Worm (Caenorhabditis elegans) whole organism, L1 larva: ENCODE data around the gene T28F3.9.

Experiments
- F16B12.6 ChIP-seq: fragments of 150-350 bp; optimal IDR thresholded peaks from 2 replicates; lab custom pipeline; 2014; ENCODE audit warnings: missing biosample characterization, missing genetic modification characterization
- Y116A8C.19 ChIP-seq: sonication (generic microtip); optimal IDR thresholded peaks from 2 replicates; lab custom pipeline; 2016; ENCODE audit warnings: missing compliant biosample characterization, missing genetic modification characterization, borderline replicate concordance
- aha-1 ChIP-seq: fragments of 150-350 bp; optimal IDR thresholded peaks from 2 replicates; lab custom pipeline; 2014; ENCODE audit warnings: missing biosample characterization, missing genetic modification characterization
- alr-1 ChIP-seq: fragments of 200-800 bp; sonication (Bioruptor generic); optimal IDR thresholded peaks from 2 replicates; lab custom pipeline; 2018; ENCODE audit warnings: borderline replicate concordance, mild to moderate bottlenecking, missing genetic modification characterization, missing compliant biosample characterization
- aly-2 ChIP-seq: fragments of 150-350 bp; optimal IDR thresholded peaks from 2 replicates; lab custom pipeline; 2014; ENCODE audit warnings: missing biosample characterization, missing genetic modification characterization
- ama-1 ChIP-seq: fragments of 150-350 bp; optimal IDR thresholded peaks from 2 replicates; lab custom pipeline; 2014
- blmp-1 ChIP-seq: fragments of 150-350 bp; optimal IDR thresholded peaks from 2 replicates; lab custom pipeline; 2014; ENCODE audit warnings: missing biosample characterization, missing genetic modification characterization
- ceh-82 ChIP-seq, 3 experiments: fragments of 150-350 bp in 1 of 3; sonication (generic microtip) in 2 of 3; optimal IDR thresholded peaks; 2 replicates each; lab custom pipeline; 2014 to 2017; ENCODE audit warnings: missing biosample characterization in 3 of 3, missing genetic modification characterization in 3 of 3
- efl-1 ChIP-seq, 4 experiments: fragments of 150-350 bp; optimal IDR thresholded peaks in 3 of 4; peaks in 1 of 4; 1 replicate in 1 of 4; 2 replicates in 3 of 4; lab custom pipeline; 2014; ENCODE audit warnings: missing biosample characterization in 2 of 4, missing genetic modification characterization in 2 of 4, missing genetic modification reagents in 2 of 4
- efl-3 ChIP-seq: fragments of 200-800 bp; sonication (Bioruptor generic); optimal IDR thresholded peaks from 2 replicates; lab custom pipeline; 2018; ENCODE audit warnings: mild to moderate bottlenecking, missing genetic modification characterization, missing compliant biosample characterization
- ets-5 ChIP-seq: fragments of 200-800 bp; sonication (Bioruptor generic); IDR thresholded peaks from 2 replicates; pipeline ENCODE4 v1.3.6; 2022; ENCODE audit warnings: missing genetic modification characterization, missing compliant biosample characterization
- fkh-10 ChIP-seq: sonication (generic microtip); optimal IDR thresholded peaks from 2 replicates; lab custom pipeline; 2017; ENCODE audit warnings: missing biosample characterization, missing genetic modification reagents, missing genetic modification characterization
- fkh-4 ChIP-seq: sonication (generic microtip); optimal IDR thresholded peaks from 2 replicates; lab custom pipeline; 2016; ENCODE audit warnings: missing compliant biosample characterization, missing genetic modification characterization, borderline replicate concordance
- fkh-8 ChIP-seq: sonication (generic microtip); optimal IDR thresholded peaks from 2 replicates; lab custom pipeline; 2016; ENCODE audit warnings: mild to moderate bottlenecking, missing genetic modification characterization, missing compliant biosample characterization
- fos-1 ChIP-seq: fragments of 150-350 bp; optimal IDR thresholded peaks from 2 replicates; lab custom pipeline; 2014; ENCODE audit warnings: missing biosample characterization, missing genetic modification characterization
- grh-1 ChIP-seq: fragments of 200-800 bp; sonication (Bioruptor generic); IDR thresholded peaks from 2 replicates; pipeline ENCODE4 v1.3.6; 2022; ENCODE audit warnings: missing genetic modification reagents, missing genetic modification characterization, missing compliant biosample characterization
- jun-1 ChIP-seq: fragments of 150-350 bp; optimal IDR thresholded peaks from 2 replicates; lab custom pipeline; 2014; ENCODE audit warnings: missing biosample characterization, missing genetic modification reagents, missing genetic modification characterization
- lin-13 ChIP-seq: fragments of 150-350 bp; optimal IDR thresholded peaks from 2 replicates; lab custom pipeline; 2014; ENCODE audit warnings: missing biosample characterization, missing genetic modification reagents, missing genetic modification characterization
- lin-14 ChIP-seq: fragments of 200-800 bp; sonication (Bioruptor generic); optimal IDR thresholded peaks from 2 replicates; lab custom pipeline; 2018; ENCODE audit warnings: mild to moderate bottlenecking, missing genetic modification characterization, moderate library complexity, missing compliant biosample characterization
- mab-9 ChIP-seq: fragments of 200-800 bp; sonication (Bioruptor generic); IDR thresholded peaks from 2 replicates; pipeline ENCODE4 v1.3.6; 2022; ENCODE audit warnings: missing genetic modification reagents, missing genetic modification characterization, missing compliant biosample characterization
- mdl-1 ChIP-seq, 2 experiments: fragments of 150-350 bp; optimal IDR thresholded peaks; 2 replicates each; lab custom pipeline; 2014 to 2017; ENCODE audit warnings: missing biosample characterization in 2 of 2, missing genetic modification characterization in 2 of 2, inconsistent platforms in 1 of 2
- mep-1 ChIP-seq: fragments of 150-350 bp; optimal IDR thresholded peaks from 2 replicates; lab custom pipeline; 2014; ENCODE audit warnings: missing biosample characterization, missing genetic modification characterization
- nhr-12 ChIP-seq: sonication (generic microtip); optimal IDR thresholded peaks from 2 replicates; lab custom pipeline; 2017; ENCODE audit warnings: missing biosample characterization, missing genetic modification characterization
- nhr-20 ChIP-seq: sonication (generic microtip); optimal IDR thresholded peaks from 2 replicates; lab custom pipeline; 2016; ENCODE audit warnings: mild to moderate bottlenecking, missing genetic modification characterization, missing compliant biosample characterization
- nhr-237 ChIP-seq: fragments of 150-350 bp; optimal IDR thresholded peaks from 2 replicates; lab custom pipeline; 2014; ENCODE audit warnings: missing biosample characterization, missing genetic modification characterization
- nhr-47 ChIP-seq: sonication (generic microtip); optimal IDR thresholded peaks from 2 replicates; lab custom pipeline; 2016; ENCODE audit warnings: mild to moderate bottlenecking, missing genetic modification characterization, moderate library complexity, missing compliant biosample characterization
- nhr-71 ChIP-seq: sonication (generic microtip); optimal IDR thresholded peaks from 2 replicates; lab custom pipeline; 2016; ENCODE audit warnings: mild to moderate bottlenecking, missing genetic modification characterization, moderate library complexity, missing compliant biosample characterization
- nhr-84 ChIP-seq: sonication (generic microtip); optimal IDR thresholded peaks from 2 replicates; lab custom pipeline; 2017; ENCODE audit warnings: missing biosample characterization, missing genetic modification characterization
- nhr-85 ChIP-seq: sonication (generic microtip); peaks from one replicate; lab custom pipeline; 2016; ENCODE audit warnings: missing genetic modification characterization, inconsistent platforms, missing compliant biosample characterization
- nhr-90 ChIP-seq: sonication (generic microtip); optimal IDR thresholded peaks from 2 replicates; lab custom pipeline; 2016; ENCODE audit warnings: mild to moderate bottlenecking, missing genetic modification characterization, missing compliant biosample characterization; ENCODE audit not compliant: poor library complexity
- pax-3 ChIP-seq: fragments of 200-800 bp; sonication (Bioruptor generic); optimal IDR thresholded peaks from 2 replicates; lab custom pipeline; 2018; ENCODE audit warnings: mild to moderate bottlenecking, missing genetic modification characterization, moderate library complexity, missing compliant biosample characterization
- skn-1 ChIP-seq: fragments of 150-350 bp; optimal IDR thresholded peaks from 2 replicates; lab custom pipeline; 2014; ENCODE audit warnings: missing biosample characterization, missing genetic modification characterization
- snu-23 ChIP-seq: sonication (generic microtip); optimal IDR thresholded peaks from 2 replicates; lab custom pipeline; 2016; ENCODE audit warnings: missing genetic modification characterization, missing compliant biosample characterization
- sup-37 ChIP-seq: fragments of 200-800 bp; sonication (Bioruptor generic); optimal IDR thresholded peaks from 2 replicates; lab custom pipeline; 2018; ENCODE audit warnings: mild to moderate bottlenecking, missing genetic modification characterization, missing compliant biosample characterization
- swsn-7 ChIP-seq: sonication (generic microtip); optimal IDR thresholded peaks from 2 replicates; lab custom pipeline; 2016; ENCODE audit warnings: missing genetic modification characterization, missing compliant biosample characterization
- tbx-2 ChIP-seq: sonication (generic microtip); optimal IDR thresholded peaks from 2 replicates; lab custom pipeline; 2016; ENCODE audit warnings: missing genetic modification characterization, missing compliant biosample characterization
- unc-30 ChIP-seq: sonication (generic microtip); optimal IDR thresholded peaks from 2 replicates; lab custom pipeline; 2017; ENCODE audit warnings: missing biosample characterization, missing genetic modification characterization
- unc-86 ChIP-seq: sonication (generic microtip); optimal IDR thresholded peaks from 2 replicates; lab custom pipeline; 2016; ENCODE audit warnings: missing genetic modification characterization, missing compliant biosample characterization
- unc-98 ChIP-seq: fragments of 200-800 bp; sonication (Bioruptor generic); IDR thresholded peaks from 2 replicates; pipeline ENCODE4 v1.3.6; 2022; ENCODE audit warnings: missing genetic modification characterization, missing compliant biosample characterization

T28F3.9 gene

ce11 chrIV:17268628-17269027, 39.7 kb upstream of the T28F3.9 start (continued):
- peak; percentile 64 for TF ChIP-seq snu-23
- peak; percentile 53 for TF ChIP-seq nhr-71 (tag; lab: Kevin White, UChicago)
- TF ChIP-seq fkh-4 (tag; lab: Kevin White, UChicago), result no peak
- TF ChIP-seq nhr-90 (tag; lab: Kevin White, UChicago), result peak; percentile 21
- no peak for TF ChIP-seq sup-37
- TF ChIP-seq unc-98 (GFP tag; lab: Robert Waterston, UW), result no peak
- peak; percentile 81 for TF ChIP-seq lin-14 (GFP tag; lab: Kevin White, UChicago)

- TF ChIP-seq aha-1 (tag; lab: Kevin White, UChicago) (no peak), nhr-85 (tag; lab: Kevin White, UChicago) (peak; percentile 63)
Observed at ce11 chrIV:17269042-17269441, 39.3 kb upstream of the T28F3.9 start, which contains the start of gene atgp-1. Gene atgp-1, plus strand, starts transcription at chrIV:17269342.

- TF ChIP-seq lin-13 (GFP tag; lab: Kevin White, UChicago), result no peak
- TF ChIP-seq nhr-12 (tag; lab: Kevin White, UChicago), result no peak
- TF ChIP-seq blmp-1 (tag; lab: Kevin White, UChicago), result peak; percentile 12
Observed at ce11 chrIV:17269702-17270101, 38.6 kb upstream of the T28F3.9 start.

ce11 chrIV:17273602-17274110, 34.7 kb upstream of the T28F3.9 start, which contains the start of gene gln-5:
Gene gln-5, minus strand, starts transcription at chrIV:17273652.
- TF ChIP-seq nhr-84 (no peak), F16B12.6 (no peak), alr-1 (tag; lab: Kevin White, UChicago) (no peak), nhr-12 (tag; lab: Kevin White, UChicago) (no peak), unc-30 (tag; lab: Kevin White, UChicago) (no peak), fkh-10 (GFP tag; lab: Kevin White, UChicago) (no peak), efl-1 (optimal IDR thresholded peaks at IDR 0.05; lab: Kevin White, UChicago) (peak in 1 of 2 experiments; percentile 29), efl-1 (GFP tag; optimal IDR thresholded peaks at IDR 0.05 in 1 of 2; lab: Kevin White, UChicago) (peak in 1 of 2 experiments; percentile 31), Y116A8C.19 (tag; lab: Kevin White, UChicago) (no peak), skn-1 (no peak)

ce11 chrIV:17275281-17275680, 33.0 kb upstream of the T28F3.9 start, which contains the start of gene lhfp-4:
Gene lhfp-4, plus strand, starts transcription at chrIV:17275581.
- TF ChIP-seq efl-1 (optimal IDR thresholded peaks at IDR 0.05; lab: Kevin White, UChicago) (no peak), efl-1 (GFP tag; optimal IDR thresholded peaks at IDR 0.05 in 1 of 2; lab: Kevin White, UChicago) (peak in 1 of 2 experiments; percentile 22), pax-3 (no peak)

ce11 chrIV:17276705-17277458, 31.4 kb upstream of the T28F3.9 start, which contains the start of gene clec-196:
Gene clec-196, plus strand, starts transcription at chrIV:17276956.
- TF ChIP-seq efl-1 (optimal IDR thresholded peaks at IDR 0.05; lab: Kevin White, UChicago) (peak in 1 of 2 experiments; percentile 67), efl-1 (GFP tag; optimal IDR thresholded peaks at IDR 0.05 in 1 of 2; lab: Kevin White, UChicago) (peak; percentile 76 to 96), nhr-47 (no peak), fkh-8 (no peak), unc-30 (tag; lab: Kevin White, UChicago) (no peak), unc-86 (tag; lab: Kevin White, UChicago) (no peak), grh-1 (GFP tag; lab: Robert Waterston, UW) (peak; percentile 23; the same call in 1 of the 2 replicates), mab-9 (GFP tag; lab: Robert Waterston, UW) (no peak), fos-1 (tag; lab: Kevin White, UChicago) (no peak), ama-1 (lab: Kevin White, UChicago) (no peak), nhr-90 (tag; lab: Kevin White, UChicago) (no peak), nhr-237 (no peak), aly-2 (tag; lab: Kevin White, UChicago) (no peak), nhr-20 (tag; lab: Kevin White, UChicago) (no peak), unc-98 (GFP tag; lab: Robert Waterston, UW) (no peak), swsn-7 (tag; lab: Kevin White, UChicago) (peak; percentile 14), fkh-4 (tag; lab: Kevin White, UChicago) (no peak), lin-14 (GFP tag; lab: Kevin White, UChicago) (no peak), ets-5 (GFP tag; lab: Robert Waterston, UW) (no peak), ceh-82 (tag; optimal IDR thresholded peaks at IDR 0.05; lab: Kevin White, UChicago) (no peak), Y116A8C.19 (tag; lab: Kevin White, UChicago) (no peak), mdl-1 (tag; optimal IDR thresholded peaks at IDR 0.05; lab: Kevin White, UChicago) (no peak), jun-1 (tag; lab: Kevin White, UChicago) (no peak), sup-37 (no peak), tbx-2 (tag; lab: Kevin White, UChicago) (no peak), efl-3 (no peak), mep-1 (tag; lab: Kevin White, UChicago) (no peak)
